Worm (Caenorhabditis elegans) whole organism, L1 larva: ENCODE results near the gene T16H12.3.

Source experiments
- elt-2 ChIP-seq: sonication (generic microtip); optimal IDR thresholded peaks from 2 replicates; lab custom pipeline; 2016; ENCODE audit warnings: missing genetic modification characterization, mild to moderate bottlenecking, inconsistent platforms, missing compliant biosample characterization, missing genetic modification reagents
- hlh-17 ChIP-seq: fragments of 200-800 bp; sonication (Bioruptor generic); optimal IDR thresholded peaks from 2 replicates; lab custom pipeline; 2018; ENCODE audit warnings: missing genetic modification characterization, mild to moderate bottlenecking, missing compliant biosample characterization, moderate library complexity, borderline replicate concordance
- mdl-1 ChIP-seq, 2 experiments: fragments of 150-350 bp; optimal IDR thresholded peaks; 2 replicates each; lab custom pipeline; 2014 to 2017; ENCODE audit warnings: missing biosample characterization in 2 of 2, missing genetic modification characterization in 2 of 2, inconsistent platforms in 1 of 2
- nhr-76 ChIP-seq: sonication (generic microtip); optimal IDR thresholded peaks from 2 replicates; lab custom pipeline; 2017; ENCODE audit warnings: missing biosample characterization, missing genetic modification characterization
- skn-1 ChIP-seq: fragments of 150-350 bp; optimal IDR thresholded peaks from 2 replicates; lab custom pipeline; 2014; ENCODE audit warnings: missing biosample characterization, missing genetic modification characterization
- swsn-7 ChIP-seq: sonication (generic microtip); optimal IDR thresholded peaks from 2 replicates; lab custom pipeline; 2016; ENCODE audit warnings: missing genetic modification characterization, missing compliant biosample characterization
- unc-62 ChIP-seq: fragments of 150-350 bp; optimal IDR thresholded peaks from 2 replicates; lab custom pipeline; 2014; ENCODE audit warnings: missing biosample characterization, missing genetic modification reagents, missing genetic modification characterization

DNA sequence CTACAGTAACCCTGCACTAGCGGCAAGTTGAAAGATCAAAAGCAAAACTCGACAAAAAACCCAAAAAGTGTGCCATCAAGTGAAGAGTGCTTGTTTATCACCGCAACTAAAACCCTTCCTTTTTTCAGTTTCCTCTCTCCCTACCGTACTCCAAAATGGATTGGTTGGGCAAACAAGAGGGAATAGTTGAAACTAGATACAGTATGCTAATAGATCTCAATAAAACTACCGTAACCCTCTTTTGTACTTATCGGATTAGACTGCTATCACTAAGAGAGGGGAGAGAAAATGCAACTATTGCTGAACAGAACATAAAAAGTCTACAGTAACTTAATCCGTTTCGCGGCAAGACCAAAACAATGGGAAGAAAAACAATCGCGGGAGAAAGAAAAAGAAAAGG lies 12.3 kb upstream of the T16H12.3 start:
- TF ChIP-seq swsn-7 (tag; lab: Kevin White, UChicago) = no peak
- no peak for TF ChIP-seq unc-62 (GFP tag; lab: Kevin White, UChicago)
- TF ChIP-seq mdl-1 (tag; optimal IDR thresholded peaks at IDR 0.05; lab: Kevin White, UChicago) = no peak
- TF ChIP-seq elt-2 (tag; lab: Kevin White, UChicago) = no peak
- no peak for TF ChIP-seq skn-1 (tag; lab: Kevin White, UChicago)
- no peak for TF ChIP-seq nhr-76 (tag; lab: Kevin White, UChicago)
- TF ChIP-seq hlh-17 (GFP tag; lab: Kevin White, UChicago) = no peak
